Fruit fly (Drosophila melanogaster) whole organism, wandering third instar larva: ENCODE data around the gene Gbeta5.

Experiments
- CG9705 ChIP-seq: fragments of 200-800 bp; sonication (Bioruptor generic); optimal IDR thresholded peaks from 2 replicates; lab custom pipeline; 2018; ENCODE audit warnings: missing biosample characterization, mild to moderate bottlenecking, missing genetic modification characterization
- Hnf4 ChIP-seq: fragments of 200-800 bp; sonication (Bioruptor generic); optimal IDR thresholded peaks from 2 replicates; lab custom pipeline; 2016; ENCODE audit warnings: missing biosample characterization, mild to moderate bottlenecking, missing genetic modification characterization
- Hr78 ChIP-seq: fragments of >200 bp; optimal IDR thresholded peaks from 2 replicates; lab custom pipeline; 2017; ENCODE audit warnings: missing biosample characterization, missing genetic modification characterization
- Mio ChIP-seq: sonication (Bioruptor generic); optimal IDR thresholded peaks from 2 replicates; lab custom pipeline; 2016; ENCODE audit warnings: missing biosample characterization, missing genetic modification characterization
- N ChIP-seq: fragments of >200 bp; optimal IDR thresholded peaks from 2 replicates; lab custom pipeline; 2018; ENCODE audit warnings: missing biosample characterization, missing external identifiers, missing genetic modification characterization
- br ChIP-seq: fragments of 200-800 bp; sonication (Bioruptor generic); optimal IDR thresholded peaks from 2 replicates; lab custom pipeline; 2016; ENCODE audit warnings: missing biosample characterization, missing genetic modification characterization
- dmrt93B ChIP-seq: fragments of 200-800 bp; sonication (Bioruptor generic); optimal IDR thresholded peaks from 2 replicates; lab custom pipeline; 2018; ENCODE audit warnings: missing biosample characterization, mild to moderate bottlenecking, missing genetic modification characterization
- fru ChIP-seq: fragments of 200-800 bp; sonication (Bioruptor generic); optimal IDR thresholded peaks from 3 replicates; lab custom pipeline; 2016; ENCODE audit warnings: missing biosample characterization, mild to moderate bottlenecking, missing genetic modification characterization
- h ChIP-seq: fragments of 200-800 bp; sonication (Bioruptor generic); optimal IDR thresholded peaks from 3 replicates; lab custom pipeline; 2016; ENCODE audit warnings: missing biosample characterization, mild to moderate bottlenecking, missing genetic modification characterization
- pan ChIP-seq: fragments of >200 bp; optimal IDR thresholded peaks from 2 replicates; lab custom pipeline; 2017
- rgr ChIP-seq: fragments of 200-800 bp; sonication (Bioruptor generic); optimal IDR thresholded peaks from 3 replicates; lab custom pipeline; 2016; ENCODE audit warnings: missing biosample characterization, mild to moderate bottlenecking, missing genetic modification characterization
- usp ChIP-seq: fragments of >200 bp; optimal IDR thresholded peaks from 2 replicates; lab custom pipeline; 2017; ENCODE audit warnings: missing biosample characterization, missing genetic modification characterization

DNA sequence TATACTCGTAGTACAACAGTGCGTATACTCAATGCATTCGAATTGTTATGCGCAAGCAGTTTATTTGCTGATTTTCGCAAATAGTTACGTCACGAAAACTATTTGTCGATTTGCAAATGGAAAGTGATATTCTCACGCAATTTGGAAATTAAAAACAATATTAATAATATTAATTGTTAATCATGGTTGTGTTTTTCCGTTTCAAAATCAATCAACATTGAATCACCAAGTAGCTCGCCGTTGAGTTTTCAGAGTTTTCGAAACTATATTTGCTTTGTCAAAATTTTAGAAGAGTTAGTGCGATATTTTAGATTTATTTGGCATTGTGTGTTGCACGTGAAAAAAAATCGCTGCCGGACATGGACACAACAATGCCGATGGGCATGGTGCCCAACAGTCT is 7.7 kb upstream of the Gbeta5 start, which contains the start of gene CG15337:
- TF ChIP-seq h (GFP tag; lab: Kevin White, UChicago) (no peak), CG9705 (GFP tag; lab: Kevin White, UChicago) (no peak), rgr (GFP tag; lab: Kevin White, UChicago) (no peak), br (GFP tag; lab: Kevin White, UChicago) (no peak), usp (GFP tag; lab: Kevin White, UChicago) (no peak), dmrt93B (GFP tag; lab: Kevin White, UChicago) (no peak), pan (lab: Kevin White, UChicago) (no peak), fru (GFP tag; lab: Kevin White, UChicago) (no peak), Mio (no peak), Hr78 (no peak), N (GFP tag; lab: Kevin White, UChicago) (no peak), Hnf4 (GFP tag; lab: Kevin White, UChicago) (no peak)
